Fruit fly (Drosophila melanogaster): ENCODE measurements around the gene Gr68a.

Gr68a gene

dm6 chr3L:11711059-11711628 is 40.0 kb upstream of the Gr68a start, which contains the start of gene crim (continued):
- TF ChIP-seq kni (GFP tag; optimal IDR thresholded peaks at IDR 0.05) (no peak), CG2199 (GFP tag; IDR thresholded peaks at IDR 0.05) (no peak), toy (GFP tag; IDR thresholded peaks at IDR 0.05) (no peak), PHDP (tag; optimal IDR thresholded peaks at IDR 0.05) (peak; percentile 30), yki (optimal IDR thresholded peaks at IDR 0.05) (no peak), dmrt11E (tag; optimal IDR thresholded peaks at IDR 0.05) (no peak), CG31224 (GFP tag; IDR thresholded peaks at IDR 0.05) (no peak), sr (GFP tag; IDR thresholded peaks at IDR 0.05) (no peak), hkb (optimal IDR thresholded peaks at IDR 0.05) (no peak), hkb (GFP tag; IDR thresholded peaks at IDR 0.05) (0 out of 2 replicates have a peak, but pooled peaks have one; percentile 27), H2.0 (GFP tag; IDR thresholded peaks at IDR 0.05) (no peak), hbn (GFP tag; IDR thresholded peaks at IDR 0.05; ENCODE audit: partially characterized antibody) (no peak), tll (GFP tag; optimal IDR thresholded peaks at IDR 0.05) (no peak), Neu2 (GFP tag; optimal IDR thresholded peaks at IDR 0.05; ENCODE audit: borderline replicate concordance) (no peak), Dref (GFP tag; IDR thresholded peaks at IDR 0.05) (no peak), ttk (GFP tag; IDR thresholded peaks at IDR 0.05) (no peak), Awh (GFP tag; IDR thresholded peaks at IDR 0.05) (0 out of 2 replicates have a peak, but pooled peaks have one; percentile 38), ssp (GFP tag; IDR thresholded peaks at IDR 0.05) (no peak), E2f2 (GFP tag; IDR thresholded peaks at IDR 0.05) (peak; percentile 98), Dip3 (GFP tag; optimal IDR thresholded peaks at IDR 0.05) (no peak), CG2889 (GFP tag; IDR thresholded peaks at IDR 0.05) (no peak), Camta (GFP tag; optimal IDR thresholded peaks at IDR 0.05) (no peak), slp2 (GFP tag; optimal IDR thresholded peaks at IDR 0.05) (no peak), CG12659 (GFP tag; optimal IDR thresholded peaks at IDR 0.05) (peak; percentile 15), chn (GFP tag; optimal IDR thresholded peaks at IDR 0.05) (no peak), CG4854 (GFP tag; optimal IDR thresholded peaks at IDR 0.05) (no peak), sima (GFP tag; optimal IDR thresholded peaks at IDR 0.05) (no peak), CTCF (GFP tag; optimal IDR thresholded peaks at IDR 0.05) (peak; percentile 18), pfk (GFP tag; optimal IDR thresholded peaks at IDR 0.05) (no peak), ci (GFP tag; IDR thresholded peaks at IDR 0.05) (peak; percentile 23; the same call in 1 of the 3 replicates), CG12071 (GFP tag; optimal IDR thresholded peaks at IDR 0.05) (no peak), gsb-n (tag; optimal IDR thresholded peaks at IDR 0.05) (no peak), shn (GFP tag; optimal IDR thresholded peaks at IDR 0.05) (no peak), Bgb (GFP tag; IDR thresholded peaks at IDR 0.05; ENCODE audit: partially characterized antibody) (peak; percentile 30; the same call in 1 of the 2 replicates), Stat92E (GFP tag; optimal IDR thresholded peaks at IDR 0.05) (peak in 1 of 3 experiments; percentile 68), CG13624 (GFP tag; optimal IDR thresholded peaks at IDR 0.05) (peak; percentile 30), pho (GFP tag; optimal IDR thresholded peaks at IDR 0.05) (no peak), CG2120 (GFP tag; optimal IDR thresholded peaks at IDR 0.05) (peak; percentile 13), CG14860 (GFP tag; IDR thresholded peaks at IDR 0.05; ENCODE audit: partially characterized antibody) (no peak), CG18476 (GFP tag; optimal IDR thresholded peaks at IDR 0.05) (no peak), B-H1 (GFP tag; IDR thresholded peaks at IDR 0.05) (no peak), Asciz (GFP tag; optimal IDR thresholded peaks at IDR 0.05) (no peak), CG16813 (GFP tag; IDR thresholded peaks at IDR 0.05; ENCODE audit: partially characterized antibody) (no peak), Tbp (GFP tag; optimal IDR thresholded peaks at IDR 0.05) (no peak), CG9797 (GFP tag; optimal IDR thresholded peaks at IDR 0.05) (peak; percentile 93), CG8478 (optimal IDR thresholded peaks at IDR 0.05) (no peak), knrl (GFP tag; IDR thresholded peaks at IDR 0.05; ENCODE audit: partially characterized antibody) (peak; percentile 40; the same call in 1 of the 3 replicates), abd-A (tag; optimal IDR thresholded peaks at IDR 0.05) (no peak), CG17361 (GFP tag; IDR thresholded peaks at IDR 0.05) (no peak), ash1 (GFP tag; optimal IDR thresholded peaks at IDR 0.05) (no peak), CG15514 (GFP tag; optimal IDR thresholded peaks at IDR 0.05) (peak; percentile 74), onecut (GFP tag; IDR thresholded peaks at IDR 0.05) (no peak)

Measured in whole organism, embryonic.